Fruit fly (Drosophila melanogaster): ENCODE measurements around the gene CG14115.

Gene CG14115

DNA sequence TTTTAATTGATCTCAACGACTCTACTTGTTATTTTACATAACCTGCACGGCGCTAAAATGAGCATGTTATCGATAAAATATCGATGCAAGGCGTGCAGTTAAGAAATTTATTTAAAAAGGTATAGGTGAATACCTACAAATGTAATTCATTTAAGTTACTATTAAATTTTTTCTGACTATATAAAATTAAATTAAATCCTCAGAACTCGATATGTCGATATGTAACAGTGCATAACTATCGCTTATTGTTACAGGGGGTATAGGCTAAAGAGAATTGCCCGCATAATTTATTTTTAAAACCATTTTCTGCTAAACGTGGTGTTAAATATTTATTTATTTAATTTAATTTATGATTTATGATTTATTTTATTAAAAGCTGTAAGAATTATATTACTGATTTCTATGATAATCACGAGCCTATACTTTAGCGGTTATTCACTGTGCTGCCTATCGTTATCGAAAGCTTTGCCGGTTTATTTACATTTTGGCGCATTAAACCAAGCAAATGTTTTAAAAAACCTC is 43.4 kb downstream of the CG14115 start, which contains the start of the genes mRpL20 and Icmt (continued):
- TF ChIP-seq E2f1 (GFP tag; IDR thresholded peaks at IDR 0.05) (peak; percentile 97), CHES-1-like (GFP tag; optimal IDR thresholded peaks at IDR 0.05) (peak; percentile 19), tgo (GFP tag; IDR thresholded peaks at IDR 0.05) (peak; percentile 98), cg (GFP tag; optimal IDR thresholded peaks at IDR 0.05) (no peak), Optix (GFP tag; IDR thresholded peaks at IDR 0.05) (no peak), peb (GFP tag; IDR thresholded peaks at IDR 0.05) (peak; percentile 93), CG8089 (GFP tag; optimal IDR thresholded peaks at IDR 0.05) (no peak), CG10462 (GFP tag; optimal IDR thresholded peaks at IDR 0.05) (peak; percentile 75), Dbx (GFP tag; IDR thresholded peaks at IDR 0.05) (peak; percentile 92), NfI (GFP tag; optimal IDR thresholded peaks at IDR 0.05) (peak; percentile 92), Hr3 (GFP tag; optimal IDR thresholded peaks at IDR 0.05) (peak; percentile 94), Myb (GFP tag; optimal IDR thresholded peaks at IDR 0.05) (no peak), kni (GFP tag; optimal IDR thresholded peaks at IDR 0.05) (no peak), sna (GFP tag; IDR thresholded peaks at IDR 0.05; ENCODE audit: partially characterized antibody) (peak; percentile 73; the same call in 1 of the 2 replicates)

DNA sequence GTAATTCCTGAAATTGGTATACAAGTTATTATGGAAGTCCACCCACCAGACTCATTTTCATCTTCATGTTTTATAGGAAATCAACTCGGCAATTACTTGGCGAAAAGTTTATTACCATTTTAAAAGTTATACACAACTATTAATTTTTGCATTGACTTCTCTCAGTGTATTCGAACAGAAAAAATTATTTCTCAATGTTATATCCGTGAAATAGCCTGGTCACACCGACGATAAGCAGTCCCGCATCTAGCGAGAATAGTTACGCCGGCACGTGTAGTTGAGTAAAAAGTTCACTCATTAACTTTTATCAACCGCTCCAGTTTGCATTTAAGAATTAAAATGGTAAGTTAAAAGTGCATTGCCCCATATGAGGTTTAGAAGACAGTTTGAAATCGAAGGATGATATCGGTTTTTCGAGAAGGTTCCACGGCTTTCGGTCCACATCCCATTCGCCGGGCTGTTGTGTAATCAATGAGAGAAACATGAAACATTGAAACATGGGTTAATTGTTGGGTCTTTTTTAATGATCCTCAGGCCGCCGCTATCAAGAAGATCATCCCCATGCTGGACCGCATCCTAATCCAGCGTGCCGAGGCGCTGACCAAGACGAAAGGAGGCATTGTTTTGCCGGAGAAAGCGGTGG is 45.3 kb downstream of the CG14115 start, which contains the start of gene CG11267:
CG11267 (plus strand) TSS at position 228 of the 643 bp plus-strand sequence.
- TF ChIP-seq CG2199 (GFP tag; IDR thresholded peaks at IDR 0.05) (peak; percentile 89), Fer2 (tag; optimal IDR thresholded peaks at IDR 0.05) (peak; percentile 88), CG17612 (GFP tag; IDR thresholded peaks at IDR 0.05) (peak; percentile 70), HLHmδ (GFP tag; optimal IDR thresholded peaks at IDR 0.05) (no peak), emc (GFP tag; optimal IDR thresholded peaks at IDR 0.05) (peak; percentile 64), ham (GFP tag; IDR thresholded peaks at IDR 0.05) (peak; percentile 57; the same call in 1 of the 2 replicates), Hr39 (optimal IDR thresholded peaks at IDR 0.05) (no peak), amos (GFP tag; IDR thresholded peaks at IDR 0.05; ENCODE audit: partially characterized antibody) (no peak), CG18599 (GFP tag; optimal IDR thresholded peaks at IDR 0.05) (peak; percentile 92), ara (GFP tag; IDR thresholded peaks at IDR 0.05) (peak; percentile 83), CG4282 (GFP tag; optimal IDR thresholded peaks at IDR 0.05) (peak; percentile 60), CG15696 (tag; optimal IDR thresholded peaks at IDR 0.05) (peak; percentile 81), dimm (GFP tag; IDR thresholded peaks at IDR 0.05) (no peak; the same call in none of the 2 replicates), CG11456 (GFP tag; IDR thresholded peaks at IDR 0.05) (peak; percentile 92), Ada2b (GFP tag; IDR thresholded peaks at IDR 0.05) (peak; percentile 94), HHEX (GFP tag; optimal IDR thresholded peaks at IDR 0.05) (peak; percentile 87), schlank (tag; optimal IDR thresholded peaks at IDR 0.05) (peak; percentile 78), mirr (GFP tag; optimal IDR thresholded peaks at IDR 0.05) (peak; percentile 90), CG2712 (tag; optimal IDR thresholded peaks at IDR 0.05) (peak; percentile 83), CG18262 (tag; optimal IDR thresholded peaks at IDR 0.05) (peak; percentile 79), CG18764 (GFP tag; optimal IDR thresholded peaks at IDR 0.05) (peak; percentile 77), CG10209 (GFP tag; optimal IDR thresholded peaks at IDR 0.05) (peak; percentile 75), CG17802 (tag; optimal IDR thresholded peaks at IDR 0.05) (peak; percentile 74), kay (GFP tag; optimal IDR thresholded peaks at IDR 0.05) (no peak), CG18011 (GFP tag; optimal IDR thresholded peaks at IDR 0.05) (peak; percentile 19), CG13123 (GFP tag; optimal IDR thresholded peaks at IDR 0.05) (peak; percentile 49), NFAT (GFP tag; IDR thresholded peaks at IDR 0.05) (peak; percentile 94), Drgx (GFP tag; IDR thresholded peaks at IDR 0.05) (peak; percentile 90), Nf-YC (tag; optimal IDR thresholded peaks at IDR 0.05) (peak; percentile 71), Atf3 (GFP tag; optimal IDR thresholded peaks at IDR 0.05) (peak; percentile 53), ash1 (GFP tag; optimal IDR thresholded peaks at IDR 0.05) (peak; percentile 48), abd-A (tag; optimal IDR thresholded peaks at IDR 0.05) (no peak), CG9437 (GFP tag; optimal IDR thresholded peaks at IDR 0.05) (peak; percentile 18), ken (GFP tag; IDR thresholded peaks at IDR 0.05) (peak; percentile 88), sob (GFP tag; IDR thresholded peaks at IDR 0.05) (peak; percentile 93), onecut (GFP tag; IDR thresholded peaks at IDR 0.05) (peak; percentile 84)
